Fruit fly (Drosophila melanogaster): Measurements from ENCODE around the gene Myb.

The Myb gene

DNA sequence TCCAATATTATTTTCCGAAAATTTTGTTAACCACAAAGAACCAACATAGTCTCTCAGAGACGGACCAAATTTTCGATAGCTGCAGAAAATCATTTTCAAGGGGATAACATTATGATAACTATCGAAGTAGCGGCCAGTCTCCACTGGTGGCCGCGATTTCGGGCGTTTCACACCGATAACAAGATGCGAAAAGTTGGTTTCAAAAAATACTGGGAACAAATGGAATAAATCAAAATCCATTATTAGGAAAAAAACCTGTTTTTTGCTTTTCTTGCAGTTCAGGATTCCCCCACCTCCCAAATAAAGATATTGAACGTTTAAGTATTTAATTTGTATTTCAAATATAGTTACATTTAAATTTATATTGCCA is 29.6 kb upstream of the Myb start, which contains the start of gene tay (continued):
- TF ChIP-seq CG1832 (GFP tag; optimal IDR thresholded peaks at IDR 0.05) (no peak), CG2199 (GFP tag; IDR thresholded peaks at IDR 0.05) (peak; percentile 55; the same call in 2 of the 3 replicates), ato (GFP tag; IDR thresholded peaks at IDR 0.05; ENCODE audit: partially characterized antibody) (peak; percentile 81), CG17385 (GFP tag; optimal IDR thresholded peaks at IDR 0.05) (no peak), CG8089 (GFP tag; optimal IDR thresholded peaks at IDR 0.05) (no peak), CG9727 (GFP tag; optimal IDR thresholded peaks at IDR 0.05) (no peak), CG3838 (GFP tag; optimal IDR thresholded peaks at IDR 0.05) (no peak), Nf-YB (GFP tag; optimal IDR thresholded peaks at IDR 0.05) (no peak), CG11723 (GFP tag; optimal IDR thresholded peaks at IDR 0.05) (peak; percentile 20), CG9215 (GFP tag; IDR thresholded peaks at IDR 0.05) (no peak), otp (GFP tag; IDR thresholded peaks at IDR 0.05) (no peak), CG10366 (GFP tag; IDR thresholded peaks at IDR 0.05) (no peak), ac (GFP tag; optimal IDR thresholded peaks at IDR 0.05) (no peak), CG12942 (GFP tag; optimal IDR thresholded peaks at IDR 0.05) (no peak), usp (GFP tag; optimal IDR thresholded peaks at IDR 0.05) (no peak), Bteb2 (GFP tag; optimal IDR thresholded peaks at IDR 0.05) (no peak), CG7556 (GFP tag; optimal IDR thresholded peaks at IDR 0.05) (no peak), kah (GFP tag; optimal IDR thresholded peaks at IDR 0.05) (no peak), CG11560 (tag; IDR thresholded peaks at IDR 0.05) (no peak), unpg (GFP tag; optimal IDR thresholded peaks at IDR 0.05) (no peak), zfh1 (GFP tag; IDR thresholded peaks at IDR 0.05) (no peak), twi (tag; optimal IDR thresholded peaks at IDR 0.05) (no peak), dati (GFP tag; IDR thresholded peaks at IDR 0.05) (no peak), CG4730 (GFP tag; IDR thresholded peaks at IDR 0.05) (no peak), Bdp1 (GFP tag; optimal IDR thresholded peaks at IDR 0.05) (no peak), ewg (GFP tag; optimal IDR thresholded peaks at IDR 0.05) (no peak), sima (GFP tag; optimal IDR thresholded peaks at IDR 0.05) (no peak), ham (GFP tag; IDR thresholded peaks at IDR 0.05) (no peak), CG18764 (GFP tag; optimal IDR thresholded peaks at IDR 0.05) (no peak), HLH54F (GFP tag; optimal IDR thresholded peaks at IDR 0.05) (no peak), BtbVII (GFP tag; optimal IDR thresholded peaks at IDR 0.05) (no peak), Vsx1 (GFP tag; optimal IDR thresholded peaks at IDR 0.05) (no peak), dimm (GFP tag; IDR thresholded peaks at IDR 0.05) (no peak), sqz (GFP tag; optimal IDR thresholded peaks at IDR 0.05) (no peak), chif (GFP tag; optimal IDR thresholded peaks at IDR 0.05) (no peak), Oli (tag; optimal IDR thresholded peaks at IDR 0.05) (no peak), CG13424 (tag; optimal IDR thresholded peaks at IDR 0.05) (no peak), sc (optimal IDR thresholded peaks at IDR 0.05) (no peak), sc (GFP tag; optimal IDR thresholded peaks at IDR 0.05) (no peak), Max (GFP tag; optimal IDR thresholded peaks at IDR 0.05) (no peak), Doc3 (GFP tag; IDR thresholded peaks at IDR 0.05; ENCODE audit: partially characterized antibody) (no peak), pum (GFP tag; optimal IDR thresholded peaks at IDR 0.05) (no peak), CG14860 (GFP tag; IDR thresholded peaks at IDR 0.05; ENCODE audit: partially characterized antibody) (no peak; the same call in 2 of the 3 replicates), ssp (GFP tag; IDR thresholded peaks at IDR 0.05) (peak; percentile 95), CG34422 (GFP tag; IDR thresholded peaks at IDR 0.05) (no peak), CG11093 (GFP tag; IDR thresholded peaks at IDR 0.05) (no peak), odd (GFP tag; optimal IDR thresholded peaks at IDR 0.05) (no peak), CG15269 (tag; optimal IDR thresholded peaks at IDR 0.05) (no peak), CG30020 (tag; optimal IDR thresholded peaks at IDR 0.05) (peak; percentile 97), CG10321 (GFP tag; IDR thresholded peaks at IDR 0.05) (no peak), klu (GFP tag; IDR thresholded peaks at IDR 0.05) (no peak), CG8359 (GFP tag; optimal IDR thresholded peaks at IDR 0.05; ENCODE audit: borderline replicate concordance) (no peak), Antp (GFP tag; optimal IDR thresholded peaks at IDR 0.05) (peak; percentile 31)
